Worm (Caenorhabditis elegans) whole organism, L4/young adult: ENCODE data around the gene W09D6.1.

ENCODE experiments used
- W03F9.2 ChIP-seq: fragments of 150-350 bp; optimal IDR thresholded peaks from 2 replicates; lab custom pipeline; 2014; ENCODE audit warnings: missing biosample characterization, missing genetic modification characterization
- dao-5 ChIP-seq: sonication (generic microtip); optimal IDR thresholded peaks from 2 replicates; lab custom pipeline; 2016; ENCODE audit warnings: missing genotype, missing genetic modification characterization, moderate library complexity, missing compliant biosample characterization
- him-1 ChIP-seq: sonication (generic microtip); optimal IDR thresholded peaks from 2 replicates; lab custom pipeline; 2016; ENCODE audit warnings: missing genotype, missing genetic modification reagents, missing genetic modification characterization, missing compliant biosample characterization

Gene W09D6.1

DNA sequence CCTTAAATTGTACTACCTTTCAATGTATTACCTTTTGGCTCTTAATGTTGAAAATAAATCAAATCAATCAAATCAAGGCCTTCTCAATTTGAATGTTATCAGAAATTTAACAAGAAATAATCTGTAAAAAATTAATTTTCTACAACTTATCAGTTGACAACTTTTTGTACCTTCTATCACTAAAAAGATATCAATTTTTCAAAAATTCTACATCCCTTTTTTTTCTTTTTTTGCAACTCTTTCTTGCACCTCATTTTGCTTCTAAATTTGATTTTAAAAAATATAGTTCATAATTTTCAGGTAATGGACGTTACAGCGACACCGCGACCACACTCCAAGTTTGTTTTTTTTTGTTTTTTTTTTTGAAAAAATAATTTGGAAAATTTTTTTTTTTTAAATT, 19.5 kb downstream of the W09D6.1 start, which contains the start of gene W09D6.5:
TSS of gene W09D6.5 (plus strand) at position 301 of the 400 bp plus-strand sequence.
- TF ChIP-seq dao-5 (tag; lab: Kevin White, UChicago) (no peak), him-1 (tag; lab: Kevin White, UChicago) (no peak), W03F9.2 (tag; lab: Kevin White, UChicago) (no peak)

DNA sequence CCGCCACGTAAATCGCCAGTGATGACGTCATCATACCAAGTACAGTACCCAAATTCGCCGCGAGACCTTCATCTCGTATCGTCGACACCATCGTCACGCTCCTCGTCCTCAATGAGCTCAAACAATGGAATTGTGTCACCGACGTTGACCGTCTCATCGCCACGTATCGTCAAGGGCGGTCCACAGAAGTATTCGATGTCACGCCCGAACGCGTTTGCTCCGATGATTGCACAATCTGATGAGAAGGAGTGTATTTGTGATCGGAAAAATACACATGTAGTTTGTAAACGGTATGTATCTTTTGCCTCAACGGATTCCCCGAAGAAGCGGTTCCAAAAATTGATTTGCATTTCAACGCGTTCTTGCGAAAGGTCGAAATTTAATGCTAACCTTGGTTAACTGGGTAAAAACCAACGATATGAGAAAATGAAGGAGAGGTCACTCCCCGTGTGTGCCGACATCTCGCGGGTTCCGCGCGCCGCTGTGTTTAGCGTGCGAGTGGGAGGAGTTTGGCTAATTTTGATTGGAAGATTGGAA, 21.5 kb downstream of the W09D6.1 start:
- TF ChIP-seq W03F9.2 (tag; lab: Kevin White, UChicago) (peak; percentile 35), him-1 (tag; lab: Kevin White, UChicago) (no peak)

DNA sequence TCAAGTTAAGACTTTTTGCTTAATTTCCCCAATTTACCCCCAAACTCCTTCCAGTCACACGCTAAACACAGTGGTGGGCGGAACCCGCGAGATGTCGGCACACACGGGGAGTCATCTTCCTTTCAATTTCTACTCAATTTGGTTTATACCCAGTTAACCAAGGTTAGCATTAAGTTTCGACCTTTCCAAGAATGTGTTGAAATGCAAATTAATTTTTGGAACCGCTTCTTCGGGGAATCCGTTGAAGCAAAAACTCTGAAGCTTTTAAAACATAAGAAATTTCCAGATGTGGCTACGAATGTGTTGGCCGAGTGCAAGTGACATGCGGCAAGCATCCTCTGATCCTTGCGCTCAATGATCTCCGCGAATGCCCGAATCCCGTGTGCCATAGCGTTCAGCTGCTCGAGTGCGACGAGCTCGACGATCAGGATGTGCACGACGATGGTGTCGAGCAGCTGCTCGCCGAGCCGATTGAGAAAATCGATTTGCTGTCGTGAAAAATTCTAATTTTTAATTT, 22.3 kb downstream of the W09D6.1 start:
- TF ChIP-seq dao-5 (tag; lab: Kevin White, UChicago) (no peak), W03F9.2 (tag; lab: Kevin White, UChicago) (no peak), him-1 (tag; lab: Kevin White, UChicago) (no peak)

DNA sequence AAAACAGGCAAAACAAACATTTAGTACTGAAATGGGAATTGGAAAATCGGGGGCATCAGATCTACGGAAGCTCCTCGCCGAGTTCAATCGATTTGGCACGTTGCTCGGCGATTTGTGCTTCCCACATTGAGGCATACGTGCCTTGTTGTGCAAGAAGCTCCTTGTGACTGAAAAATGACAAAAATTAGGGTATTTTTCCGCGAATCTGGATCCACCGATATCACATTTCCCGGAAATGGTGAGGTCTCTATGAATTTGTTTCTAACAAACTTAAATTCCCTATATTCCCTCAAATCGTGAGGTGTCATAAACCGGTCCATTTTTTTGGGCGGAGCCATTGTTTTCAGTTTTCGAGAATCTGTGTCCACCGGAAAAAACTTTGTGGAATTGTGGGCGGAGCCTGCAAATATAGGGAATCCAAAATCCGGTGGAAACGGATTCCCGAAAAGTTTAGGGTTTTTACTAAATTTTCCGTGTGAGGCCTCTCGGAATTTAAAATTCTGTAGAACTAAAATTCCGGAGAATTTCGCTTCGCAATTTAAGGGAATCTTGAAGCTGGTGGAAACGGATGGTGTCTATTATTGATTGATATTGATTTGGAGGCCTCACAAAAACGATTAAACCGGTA, 23.1 kb downstream of the W09D6.1 start:
- TF ChIP-seq W03F9.2 (tag; lab: Kevin White, UChicago): no peak
- no peak for TF ChIP-seq dao-5 (tag; lab: Kevin White, UChicago)
- TF ChIP-seq him-1 (tag; lab: Kevin White, UChicago): no peak

DNA sequence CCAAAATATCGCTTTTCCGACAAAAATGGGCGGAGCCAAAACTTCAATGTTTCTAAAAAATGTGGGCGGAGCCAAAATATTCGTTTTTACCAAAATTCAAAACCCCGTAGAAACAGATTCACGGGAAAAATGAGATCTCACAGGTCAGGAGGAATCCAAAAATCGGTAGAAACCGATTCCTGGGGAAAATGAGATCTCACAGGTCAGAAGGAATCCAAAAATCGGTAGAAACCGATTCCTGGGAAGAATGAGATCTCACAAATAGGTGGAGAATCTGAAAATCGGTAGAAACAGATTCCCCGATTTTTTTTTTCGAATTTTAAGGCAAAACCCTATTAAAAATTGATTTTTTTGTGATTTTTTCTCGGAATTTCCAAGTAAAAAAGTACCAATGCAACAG, 24.8 kb downstream of the W09D6.1 start:
- TF ChIP-seq him-1 (tag; lab: Kevin White, UChicago) (no peak), W03F9.2 (tag; lab: Kevin White, UChicago) (no peak), dao-5 (tag; lab: Kevin White, UChicago) (no peak)

DNA sequence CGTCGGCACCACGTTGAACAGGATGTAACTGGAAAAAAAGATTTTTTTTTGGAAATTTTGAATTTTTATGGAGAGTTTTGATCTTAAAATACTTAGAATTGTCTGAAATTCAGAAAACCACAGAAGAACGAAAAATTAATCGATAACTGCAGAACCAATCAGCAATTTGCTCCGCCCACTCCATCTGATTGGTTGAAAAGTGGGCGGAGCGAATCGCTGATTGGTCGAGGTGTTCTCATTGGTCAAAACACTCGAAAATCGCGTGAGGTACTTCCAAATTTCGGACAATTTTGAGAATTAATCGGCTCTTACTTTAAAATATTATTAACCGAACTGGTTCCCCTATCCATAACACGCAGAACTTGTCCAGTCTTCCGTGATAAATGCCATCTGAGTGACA, 27.0 kb downstream of the W09D6.1 start:
- TF ChIP-seq him-1 (tag; lab: Kevin White, UChicago) (no peak), W03F9.2 (tag; lab: Kevin White, UChicago) (no peak), dao-5 (tag; lab: Kevin White, UChicago) (no peak)

DNA sequence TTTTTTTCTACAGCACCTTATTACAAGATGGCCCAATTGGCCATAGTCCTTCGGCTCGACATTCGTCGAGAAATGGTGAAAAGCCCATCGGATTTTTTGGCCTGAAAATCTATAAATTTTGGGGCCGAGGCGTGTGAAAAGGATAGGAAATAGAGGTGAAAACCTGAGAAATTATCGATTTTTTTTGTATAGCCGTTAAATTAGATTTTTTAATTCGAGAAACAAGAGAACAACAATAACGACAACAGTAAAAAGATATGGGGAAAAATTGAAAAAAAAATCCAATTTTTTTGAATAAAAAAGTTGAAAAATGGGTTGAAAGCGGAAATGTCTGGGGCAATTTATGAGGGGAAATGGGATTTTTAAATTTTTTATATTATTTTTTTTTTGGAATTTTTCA, 31.2 kb downstream of the W09D6.1 start, which contains the start of gene hmt-1:
TSS of gene hmt-1 (minus strand) at position 101 of the 400 bp plus-strand sequence.
- TF ChIP-seq W03F9.2 (tag; lab: Kevin White, UChicago): no peak
- no peak for TF ChIP-seq him-1 (tag; lab: Kevin White, UChicago)
- no peak for TF ChIP-seq dao-5 (tag; lab: Kevin White, UChicago)

DNA sequence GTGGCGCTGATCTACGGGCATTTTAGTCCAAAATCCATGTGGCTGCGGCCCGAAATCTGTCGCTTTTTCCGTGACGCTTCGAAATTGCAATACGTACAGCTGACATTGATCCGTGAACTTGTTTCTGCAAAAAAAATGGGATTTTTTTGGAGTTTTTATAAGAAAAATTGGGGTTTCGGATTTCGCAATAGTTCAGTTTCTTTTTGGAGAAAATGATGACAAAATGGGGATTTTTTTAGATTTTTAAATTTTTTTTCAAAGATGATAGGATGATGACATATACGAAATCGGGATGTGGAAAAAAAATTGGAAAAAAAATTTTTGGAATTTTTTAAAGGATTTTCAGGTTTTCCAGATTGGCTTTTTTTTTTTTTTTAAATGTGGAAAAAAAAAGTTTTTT, 32.6 kb downstream of the W09D6.1 start:
- TF ChIP-seq W03F9.2 (tag; lab: Kevin White, UChicago): no peak
- no peak for TF ChIP-seq him-1 (tag; lab: Kevin White, UChicago)
- no peak for TF ChIP-seq dao-5 (tag; lab: Kevin White, UChicago)

DNA sequence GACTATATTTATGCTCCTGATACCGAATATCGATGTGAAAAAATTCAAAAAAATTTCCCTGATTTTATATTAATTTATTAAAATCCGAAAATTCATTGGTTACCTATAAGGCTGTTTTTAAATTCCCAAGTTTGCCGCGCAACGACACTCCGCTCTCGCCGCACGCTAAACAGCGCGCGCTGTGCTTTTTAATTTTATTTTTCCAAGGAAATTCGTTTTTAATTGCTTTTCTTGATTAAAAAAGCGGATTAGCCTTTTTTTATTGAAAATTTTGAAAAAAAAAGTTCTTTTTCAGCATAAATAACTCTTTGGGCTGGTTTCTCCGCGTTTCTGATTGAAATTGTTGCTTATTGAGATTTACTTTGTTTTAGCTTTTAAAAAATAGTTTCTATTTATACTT, 38.7 kb downstream of the W09D6.1 start:
- TF ChIP-seq W03F9.2 (tag; lab: Kevin White, UChicago) (no peak), him-1 (tag; lab: Kevin White, UChicago) (no peak)

DNA sequence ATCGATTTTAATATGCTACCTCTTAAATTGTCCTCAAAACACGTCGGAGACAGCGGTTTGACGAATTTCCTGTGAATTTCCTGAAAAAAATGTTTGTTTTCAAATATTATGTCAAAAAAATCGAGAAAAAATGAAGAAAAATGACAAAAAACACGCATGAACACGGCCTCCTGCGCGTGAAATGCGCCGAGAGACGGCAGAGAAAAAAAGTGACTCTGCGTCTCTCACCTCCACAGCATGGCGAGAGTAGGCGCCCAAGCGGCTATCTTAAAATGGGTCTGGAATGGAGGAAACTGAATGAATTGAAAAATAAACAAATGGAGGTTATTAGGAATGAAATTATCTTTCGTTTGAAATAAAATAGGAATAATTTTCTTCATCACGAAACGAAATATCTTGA, 42.1 kb downstream of the W09D6.1 start:
- TF ChIP-seq W03F9.2 (tag; lab: Kevin White, UChicago): no peak
- no peak for TF ChIP-seq dao-5 (tag; lab: Kevin White, UChicago)
- TF ChIP-seq him-1 (tag; lab: Kevin White, UChicago): no peak

DNA sequence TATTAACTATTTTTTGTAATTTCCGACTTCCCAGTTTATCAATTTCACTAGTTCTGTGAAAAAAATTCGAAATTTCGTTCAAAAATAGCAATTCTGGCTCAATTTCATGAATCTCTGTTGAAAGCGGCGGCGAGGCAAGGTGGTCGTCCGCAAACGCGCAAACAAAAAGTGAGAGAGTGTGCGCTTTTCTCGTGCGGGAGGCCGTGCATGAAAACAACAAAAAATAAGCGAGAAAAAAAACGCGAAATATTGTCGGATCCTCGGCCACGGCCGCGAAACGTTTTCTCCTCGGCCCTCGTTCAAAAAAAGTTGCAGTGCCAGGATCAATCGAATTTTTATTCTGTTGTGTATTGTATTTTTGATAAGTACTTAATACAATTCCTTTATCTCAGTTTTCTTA, 44.1 kb downstream of the W09D6.1 start:
- TF ChIP-seq him-1 (tag; lab: Kevin White, UChicago) (peak; percentile 31), dao-5 (tag; lab: Kevin White, UChicago) (no peak), W03F9.2 (tag; lab: Kevin White, UChicago) (peak; percentile 9)

DNA sequence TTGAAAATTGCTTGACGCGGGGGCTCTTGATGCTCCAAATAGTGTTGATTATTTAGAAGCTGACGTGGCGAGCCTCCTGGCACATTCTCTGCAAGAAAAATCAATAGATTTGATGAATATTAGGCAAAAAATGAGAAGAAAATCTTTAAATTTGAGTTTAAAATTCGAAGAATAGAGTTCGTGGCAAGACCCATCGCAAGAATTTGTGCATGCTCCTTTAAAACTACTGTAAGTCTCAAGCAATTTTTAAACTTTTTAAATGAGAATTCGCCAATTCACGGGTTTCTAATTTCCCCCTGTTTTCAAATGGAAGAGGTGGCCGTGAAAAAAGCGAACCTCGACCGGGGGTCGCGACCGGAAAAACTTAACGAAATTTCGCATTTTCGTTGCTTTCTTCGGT, 45.2 kb downstream of the W09D6.1 start:
- TF ChIP-seq dao-5 (tag; lab: Kevin White, UChicago): no peak
- TF ChIP-seq W03F9.2 (tag; lab: Kevin White, UChicago): no peak
- no peak for TF ChIP-seq him-1 (tag; lab: Kevin White, UChicago)

DNA sequence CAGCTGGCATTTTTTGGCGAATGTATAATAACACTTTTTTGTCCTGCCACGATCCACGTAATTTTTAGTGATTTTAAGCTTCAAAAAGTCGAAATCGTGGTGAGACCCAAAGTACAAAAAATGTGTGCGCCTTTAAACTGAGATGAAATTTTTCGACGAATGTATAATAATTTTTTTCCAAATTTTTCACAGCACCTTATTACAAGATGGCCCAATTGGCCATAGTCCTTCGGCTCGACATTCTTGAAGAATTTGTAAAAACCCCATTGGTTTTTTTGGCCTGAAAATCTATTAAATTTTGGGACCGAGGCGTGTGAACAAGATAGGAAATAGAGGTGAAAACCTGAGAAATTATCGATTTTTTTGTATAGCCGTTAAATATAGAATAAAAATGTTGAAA, 47.3 kb downstream of the W09D6.1 start:
- TF ChIP-seq him-1 (tag; lab: Kevin White, UChicago): no peak
- TF ChIP-seq W03F9.2 (tag; lab: Kevin White, UChicago): no peak
- TF ChIP-seq dao-5 (tag; lab: Kevin White, UChicago): no peak
